Worm (Caenorhabditis elegans) whole organism, L4 larva: ENCODE results near the gene C07A9.9.

Experiments
- D1046.2 ChIP-seq: fragments of 200-800 bp; sonication (Bioruptor generic); IDR thresholded peaks from 2 replicates; pipeline ENCODE4 v1.3.6; 2022; ENCODE audit warnings: missing genetic modification characterization, missing compliant biosample characterization
- F44E2.7 ChIP-seq: fragments of 200-800 bp; sonication (Bioruptor generic); IDR thresholded peaks from 2 replicates; pipeline ENCODE4 v2.1.2; 2022; ENCODE audit warnings: missing genetic modification characterization, missing compliant biosample characterization
- F49E8.2 ChIP-seq: sonication (generic microtip); optimal IDR thresholded peaks from 2 replicates; lab custom pipeline; 2016; ENCODE audit warnings: missing compliant biosample characterization, mild to moderate bottlenecking, missing genetic modification characterization, borderline replicate concordance
- T20F7.1 ChIP-seq: fragments of 200-800 bp; sonication (Bioruptor generic); optimal IDR thresholded peaks from 2 replicates; lab custom pipeline; 2018; ENCODE audit warnings: mild to moderate bottlenecking, missing genetic modification characterization, missing compliant biosample characterization
- Y105C5A.15 ChIP-seq: fragments of 200-800 bp; sonication (Bioruptor generic); IDR thresholded peaks from 2 replicates; pipeline ENCODE4 v1.3.6; 2022; ENCODE audit warnings: missing genetic modification characterization, missing compliant biosample characterization
- Y48G9A.11 ChIP-seq: fragments of 200-800 bp; sonication (Bioruptor generic); IDR thresholded peaks from 2 replicates; pipeline ENCODE4 v1.3.6; 2022; ENCODE audit warnings: missing genetic modification reagents, missing genetic modification characterization, missing compliant biosample characterization
- Y5F2A.4 ChIP-seq: fragments of 200-800 bp; sonication (Bioruptor generic); optimal IDR thresholded peaks from 2 replicates; lab custom pipeline; 2018; ENCODE audit warnings: mild to moderate bottlenecking, missing genetic modification characterization, missing compliant biosample characterization
- Y75B8A.6 ChIP-seq: fragments of 200-800 bp; sonication (Bioruptor generic); IDR thresholded peaks from 2 replicates; pipeline ENCODE4 v1.3.6; 2022; ENCODE audit warnings: missing genetic modification reagents, missing genetic modification characterization, missing compliant biosample characterization
- aha-1 ChIP-seq: fragments of 150-350 bp; peaks from one replicate; lab custom pipeline; 2014; ENCODE audit warnings: missing biosample characterization, missing genetic modification characterization
- aly-2 ChIP-seq: sonication (generic microtip); optimal IDR thresholded peaks from 2 replicates; lab custom pipeline; 2018; ENCODE audit warnings: missing biosample characterization, missing genetic modification characterization
- ama-1 ChIP-seq: fragments of 150-350 bp; optimal IDR thresholded peaks from 2 replicates; lab custom pipeline; 2014; ENCODE audit warnings: inconsistent platforms, mixed read lengths
- attf-4 ChIP-seq: sonication (generic microtip); optimal IDR thresholded peaks from 3 replicates; lab custom pipeline; 2017; ENCODE audit warnings: missing biosample characterization, missing genetic modification characterization
- ceh-44 ChIP-seq: fragments of 200-800 bp; sonication (Bioruptor generic); IDR thresholded peaks from 2 replicates; pipeline ENCODE4 v1.3.6; 2022; ENCODE audit warnings: missing genetic modification reagents, missing genetic modification characterization, missing compliant biosample characterization
- cey-2 ChIP-seq: sonication (generic microtip); optimal IDR thresholded peaks from 3 replicates; lab custom pipeline; 2017; ENCODE audit warnings: missing genetic modification characterization, mild to moderate bottlenecking, missing compliant biosample characterization, antibody characterized with exemption, borderline replicate concordance; ENCODE audit not compliant: insufficient read depth
- daf-19 ChIP-seq: fragments of 200-800 bp; sonication (Bioruptor generic); conservative IDR thresholded peaks from 2 replicates; pipeline ENCODE4 v1.3.6; 2022; ENCODE audit warnings: missing genetic modification characterization, missing compliant biosample characterization
- daf-8 ChIP-seq: fragments of 200-800 bp; sonication (Bioruptor generic); IDR thresholded peaks from 2 replicates; pipeline ENCODE4 v1.3.6; 2022; ENCODE audit warnings: missing genetic modification characterization, missing compliant biosample characterization
- dmd-6 ChIP-seq: fragments of 200-800 bp; sonication (Bioruptor generic); IDR thresholded peaks from 2 replicates; pipeline ENCODE4 v1.3.6; 2022; ENCODE audit warnings: missing genetic modification reagents, missing genetic modification characterization, missing compliant biosample characterization
- dpl-1 ChIP-seq: fragments of 150-350 bp; optimal IDR thresholded peaks from 2 replicates; lab custom pipeline; 2014; ENCODE audit warnings: missing biosample characterization, missing genetic modification reagents, missing genetic modification characterization
- duxl-1 ChIP-seq: sonication (generic microtip); optimal IDR thresholded peaks from 2 replicates; lab custom pipeline; 2016; ENCODE audit warnings: mild to moderate bottlenecking, missing genetic modification characterization, moderate library complexity, missing compliant biosample characterization; ENCODE audit not compliant: poor library complexity
- egl-43 ChIP-seq: fragments of 200-800 bp; sonication (Bioruptor generic); IDR thresholded peaks from 2 replicates; pipeline ENCODE4 v1.3.6; 2022; ENCODE audit warnings: missing genetic modification reagents, missing genetic modification characterization, missing compliant biosample characterization
- fkh-10 ChIP-seq: fragments of 150-350 bp; optimal IDR thresholded peaks from 2 replicates; lab custom pipeline; 2014; ENCODE audit warnings: missing biosample characterization, missing genetic modification reagents, missing genetic modification characterization
- hlh-30 ChIP-seq: sonication (generic microtip); optimal IDR thresholded peaks from 2 replicates; lab custom pipeline; 2017; ENCODE audit warnings: antibody characterized with exemption, mild to moderate bottlenecking, missing genetic modification characterization, missing compliant biosample characterization; ENCODE audit not compliant: insufficient read depth
- hmg-1.1 ChIP-seq: fragments of 200-800 bp; sonication (Bioruptor generic); IDR thresholded peaks from 2 replicates; pipeline ENCODE4 v1.3.6; 2022; ENCODE audit warnings: missing genetic modification reagents, missing genetic modification characterization, missing compliant biosample characterization
- lim-7 ChIP-seq: fragments of 200-800 bp; sonication (Bioruptor generic); IDR thresholded peaks from 2 replicates; pipeline ENCODE4 v1.3.6; 2022; ENCODE audit warnings: missing genetic modification characterization, missing compliant biosample characterization
- lin-13 ChIP-seq: fragments of 150-350 bp; optimal IDR thresholded peaks from 2 replicates; lab custom pipeline; 2014; ENCODE audit warnings: missing biosample characterization, missing genetic modification reagents, missing genetic modification characterization
- lin-15B ChIP-seq: fragments of 150-350 bp; sonication (generic microtip); optimal IDR thresholded peaks from 3 replicates; lab custom pipeline; 2014; ENCODE audit warnings: missing biosample characterization, missing genetic modification characterization
- lin-38 ChIP-seq: fragments of 200-800 bp; sonication (Bioruptor generic); IDR thresholded peaks from 2 replicates; pipeline ENCODE4 v1.3.6; 2022; ENCODE audit warnings: missing genetic modification reagents, missing genetic modification characterization, missing compliant biosample characterization
- lin-39 ChIP-seq: fragments of 150-350 bp; optimal IDR thresholded peaks from 2 replicates; lab custom pipeline; 2014; ENCODE audit warnings: missing biosample characterization, missing genetic modification reagents, missing genetic modification characterization
- madf-5 ChIP-seq, 2 experiments: fragments of 200-800 bp; sonication (Bioruptor generic); IDR thresholded peaks; 2 replicates each; pipeline ENCODE4 v1.3.6; 2022; ENCODE audit warnings: missing compliant biosample characterization in 2 of 2, missing genetic modification characterization in 2 of 2
- mdl-1 ChIP-seq, 2 experiments: fragments of 150-350 bp in 1 of 2; sonication (generic microtip) in 1 of 2; optimal IDR thresholded peaks; 2 replicates each; lab custom pipeline; 2014 to 2017; ENCODE audit warnings: missing biosample characterization in 2 of 2, missing genetic modification characterization in 2 of 2
- mdt-29 ChIP-seq: fragments of 200-800 bp; sonication (Bioruptor generic); IDR thresholded peaks from 2 replicates; pipeline ENCODE4 v1.3.6; 2022; ENCODE audit warnings: missing genetic modification reagents, missing genetic modification characterization, missing compliant biosample characterization
- mxl-3 ChIP-seq: fragments of 200-800 bp; sonication (Bioruptor generic); optimal IDR thresholded peaks from 2 replicates; lab custom pipeline; 2018; ENCODE audit warnings: mild to moderate bottlenecking, missing genetic modification characterization, missing compliant biosample characterization
- nhr-11 ChIP-seq: fragments of 150-350 bp; optimal IDR thresholded peaks from 2 replicates; lab custom pipeline; 2014; ENCODE audit warnings: missing biosample characterization, missing genetic modification characterization
- nhr-237 ChIP-seq: sonication (generic microtip); optimal IDR thresholded peaks from 2 replicates; lab custom pipeline; 2017; ENCODE audit warnings: missing biosample characterization, missing genetic modification characterization
- nhr-25 ChIP-seq: sonication (generic microtip); optimal IDR thresholded peaks from 2 replicates; lab custom pipeline; 2017; ENCODE audit warnings: missing genetic modification characterization, mild to moderate bottlenecking, missing compliant biosample characterization, antibody characterized with exemption, moderate library complexity, borderline replicate concordance; ENCODE audit not compliant: insufficient read depth
- nhr-42 ChIP-seq: fragments of 200-800 bp; sonication (Bioruptor generic); IDR thresholded peaks from 2 replicates; pipeline ENCODE4 v1.3.6; 2022; ENCODE audit warnings: missing genetic modification characterization, missing compliant biosample characterization
- nhr-76 ChIP-seq: fragments of 150-350 bp; optimal IDR thresholded peaks from 2 replicates; lab custom pipeline; 2014; ENCODE audit warnings: missing biosample characterization, missing genetic modification characterization
- nhr-77 ChIP-seq: fragments of 150-350 bp; optimal IDR thresholded peaks from 2 replicates; lab custom pipeline; 2014; ENCODE audit warnings: missing biosample characterization, missing genetic modification characterization
- pqm-1 ChIP-seq: sonication (generic microtip); optimal IDR thresholded peaks from 2 replicates; lab custom pipeline; 2017; ENCODE audit warnings: missing biosample characterization, missing genetic modification characterization
- rbr-2 ChIP-seq: sonication (generic microtip); optimal IDR thresholded peaks from 2 replicates; lab custom pipeline; 2016; ENCODE audit warnings: missing genotype, missing genetic modification characterization, missing compliant biosample characterization
- saeg-2 ChIP-seq: fragments of 200-800 bp; sonication (Bioruptor generic); IDR thresholded peaks from 2 replicates; pipeline ENCODE4 v1.3.6; 2022; ENCODE audit warnings: missing genetic modification reagents, missing genetic modification characterization, missing compliant biosample characterization
- skn-1 ChIP-seq: fragments of 150-350 bp; optimal IDR thresholded peaks from 2 replicates; lab custom pipeline; 2014; ENCODE audit warnings: missing biosample characterization, missing genetic modification characterization
- snpc-4 ChIP-seq: fragments of 150-350 bp; optimal IDR thresholded peaks from 2 replicates; lab custom pipeline; 2014; ENCODE audit warnings: missing biosample characterization, missing genetic modification characterization
- spr-1 ChIP-seq: sonication (generic microtip); optimal IDR thresholded peaks from 2 replicates; lab custom pipeline; 2016; ENCODE audit warnings: mild to moderate bottlenecking, missing genetic modification characterization, missing compliant biosample characterization
- spr-3 ChIP-seq: fragments of 200-800 bp; sonication (Bioruptor generic); optimal IDR thresholded peaks from 2 replicates; lab custom pipeline; 2018; ENCODE audit warnings: mild to moderate bottlenecking, missing genetic modification characterization, missing compliant biosample characterization
- tag-97 ChIP-seq: fragments of 200-800 bp; sonication (Bioruptor generic); IDR thresholded peaks from 2 replicates; pipeline ENCODE4 v1.3.6; 2022; ENCODE audit warnings: missing genetic modification characterization, missing compliant biosample characterization
- zfp-3 ChIP-seq: fragments of 200-800 bp; sonication (Bioruptor generic); conservative IDR thresholded peaks from 2 replicates; pipeline ENCODE4 v1.3.6; 2022; ENCODE audit warnings: missing genetic modification reagents, missing genetic modification characterization, missing compliant biosample characterization
- ztf-7 ChIP-seq: fragments of 150-350 bp; optimal IDR thresholded peaks from 2 replicates; lab custom pipeline; 2014; ENCODE audit warnings: missing biosample characterization, missing genetic modification characterization

Gene C07A9.9

DNA sequence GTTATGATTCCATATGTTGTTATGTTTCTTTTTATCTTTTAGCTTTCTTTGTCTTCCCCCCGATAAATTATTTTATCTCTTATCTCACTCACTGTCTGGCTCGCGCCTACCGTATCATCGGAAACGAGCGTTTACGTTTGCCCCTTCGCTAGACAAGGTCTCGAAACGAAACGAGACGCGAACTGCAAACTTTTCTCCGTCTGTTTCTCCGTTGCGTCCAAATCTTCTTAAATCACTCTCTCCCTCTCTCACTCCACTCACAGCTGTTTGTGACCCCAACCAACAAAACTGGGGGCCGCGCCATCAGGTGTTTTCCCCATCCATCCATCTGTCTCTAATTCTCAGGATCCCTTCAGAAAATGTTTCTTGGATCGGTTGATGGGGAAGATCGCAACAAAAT lies 47.3 kb downstream of the C07A9.9 start (continued):
- TF ChIP-seq rbr-2 (no peak), T20F7.1 (GFP tag; lab: Kevin White, UChicago) (no peak), daf-19 (GFP tag; lab: Robert Waterston, UW) (no peak), dmd-6 (GFP tag; lab: Robert Waterston, UW) (peak; percentile 26), nhr-42 (no peak), Y5F2A.4 (GFP tag; lab: Kevin White, UChicago) (no peak), fkh-10 (GFP tag; lab: Kevin White, UChicago) (no peak), pqm-1 (tag; lab: Kevin White, UChicago) (no peak), nhr-237 (tag; lab: Kevin White, UChicago) (no peak), aha-1 (tag; lab: Kevin White, UChicago) (peak; percentile 95), skn-1 (tag; lab: Kevin White, UChicago) (no peak), ama-1 (no peak), hlh-30 (tag; lab: Kevin White, UChicago) (peak; percentile 51), mxl-3 (GFP tag; lab: Kevin White, UChicago) (peak; percentile 59), attf-4 (tag; lab: Kevin White, UChicago) (no peak), tag-97 (GFP tag; lab: Robert Waterston, UW) (no peak)

DNA sequence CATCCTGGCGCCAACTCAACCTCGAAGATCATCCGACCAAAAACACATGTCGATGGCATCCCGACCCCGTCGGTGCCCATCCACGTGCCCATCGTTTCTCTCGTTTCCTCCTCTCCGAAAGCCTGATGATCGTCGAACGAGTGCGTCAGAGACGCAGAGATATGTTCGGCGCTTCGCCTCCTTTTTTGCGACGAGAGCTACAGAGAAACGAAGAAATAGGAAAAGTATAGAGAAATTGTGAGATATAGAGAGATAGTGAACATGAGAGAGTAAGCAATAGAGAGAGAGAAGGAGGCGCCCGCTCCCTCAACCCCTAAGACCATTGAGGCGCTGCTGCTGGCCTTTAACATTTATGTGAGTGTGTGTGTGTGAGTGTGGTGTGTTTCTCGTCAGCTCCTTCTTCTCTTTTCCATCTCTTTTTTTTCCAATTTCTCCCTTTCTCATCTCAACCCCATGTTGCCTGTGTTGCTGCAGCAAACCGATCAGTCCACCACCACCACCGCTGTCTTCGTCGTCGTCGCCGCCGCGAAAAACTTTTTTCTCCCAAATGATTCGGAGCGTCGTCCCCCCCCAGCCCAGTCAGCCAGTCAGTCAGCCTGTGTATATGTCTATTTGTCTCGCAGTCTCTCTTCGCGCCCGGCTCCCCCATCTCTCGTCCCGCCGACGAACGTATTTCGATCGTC lies 48.2 kb downstream of the C07A9.9 start, which contains the start of gene hlh-11:
TSS of gene hlh-11 (plus strand) at position 633 of the 683 bp plus-strand sequence.
- TF ChIP-seq lin-13 (GFP tag; lab: Kevin White, UChicago) (peak; percentile 38), cey-2 (peak; percentile 64), lim-7 (GFP tag; lab: Robert Waterston, UW) (no peak; the same call in 1 of the 2 replicates), rbr-2 (peak; percentile 96), saeg-2 (GFP tag; lab: Robert Waterston, UW) (no peak), F44E2.7 (GFP tag; lab: Robert Waterston, UW) (no peak), nhr-25 (tag; lab: Kevin White, UChicago) (peak; percentile 86), nhr-76 (peak; percentile 10), D1046.2 (GFP tag; lab: Robert Waterston, UW) (0 out of 2 replicates have a peak, but pooled peaks have one; percentile 14), F49E8.2 (tag; lab: Kevin White, UChicago) (no peak), daf-8 (no peak), mdt-29 (GFP tag; lab: Robert Waterston, UW) (peak; percentile 45; the same call in 1 of the 2 replicates), lin-15B (tag; lab: Kevin White, UChicago) (no peak), Y75B8A.6 (GFP tag; lab: Robert Waterston, UW) (0 out of 2 replicates have a peak, but pooled peaks have one; percentile 34), zfp-3 (GFP tag; lab: Robert Waterston, UW) (peak; percentile 61), mdl-1 (tag; optimal IDR thresholded peaks at IDR 0.05; lab: Kevin White, UChicago) (peak; percentile 92 to 99), nhr-237 (tag; lab: Kevin White, UChicago) (peak; percentile 64), spr-3 (GFP tag; lab: Kevin White, UChicago) (peak; percentile 22), T20F7.1 (GFP tag; lab: Kevin White, UChicago) (peak; percentile 70), hlh-30 (tag; lab: Kevin White, UChicago) (peak; percentile 98), lin-39 (tag; lab: Kevin White, UChicago) (no peak), dpl-1 (peak; percentile 64), madf-5 (GFP tag; IDR thresholded peaks at IDR 0.05; lab: Robert Waterston, UW) (peak in 1 of 2 experiments; percentile 65; a peak in 1 of 4 replicates), aly-2 (tag; lab: Kevin White, UChicago) (no peak), Y105C5A.15 (GFP tag; lab: Robert Waterston, UW) (no peak), snpc-4 (tag; lab: Kevin White, UChicago) (no peak), nhr-42 (0 out of 2 replicates have a peak, but pooled peaks have one; percentile 42), duxl-1 (peak; percentile 25), nhr-11 (peak; percentile 85), ztf-7 (tag; lab: Kevin White, UChicago) (no peak), spr-1 (tag; lab: Kevin White, UChicago) (peak; percentile 88), daf-19 (GFP tag; lab: Robert Waterston, UW) (no peak), lin-38 (GFP tag; lab: Robert Waterston, UW) (peak; percentile 77), hmg-1.1 (GFP tag; lab: Robert Waterston, UW) (peak; percentile 89), Y48G9A.11 (GFP tag; lab: Robert Waterston, UW) (no peak), egl-43 (peak; percentile 62; the same call in 1 of the 2 replicates), nhr-77 (tag; lab: Kevin White, UChicago) (peak; percentile 66), ceh-44 (GFP tag; lab: Robert Waterston, UW) (no peak)
